Fruit fly (Drosophila melanogaster): ENCODE measurements around the gene CG14570.

Gene CG14570

dm6 chr3L:21741234-21741633 is 11.0 kb upstream of the CG14570 start, which contains the start of gene CG14572:
Gene CG14572 (plus strand): TSS chr3L:21741534.
- TF ChIP-seq CG7101 (tag; optimal IDR thresholded peaks at IDR 0.05) (no peak), Clk (GFP tag; optimal IDR thresholded peaks at IDR 0.05) (no peak), CG5204 (GFP tag; optimal IDR thresholded peaks at IDR 0.05) (no peak), CG11617 (GFP tag; optimal IDR thresholded peaks at IDR 0.05) (no peak)

dm6 chr3L:21740209-21740608 is 10.0 kb upstream of the CG14570 start, which contains the start of gene CG14566:
Gene CG14566 (minus strand): TSS chr3L:21740309.
- no peak for TF ChIP-seq cic (GFP tag; optimal IDR thresholded peaks at IDR 0.05)
- no peak for TF ChIP-seq CG11617 (GFP tag; optimal IDR thresholded peaks at IDR 0.05)
- no peak for TF ChIP-seq Crg-1 (GFP tag; optimal IDR thresholded peaks at IDR 0.05)
- no peak for TF ChIP-seq Mnt (GFP tag; optimal IDR thresholded peaks at IDR 0.05)
- no peak for TF ChIP-seq pad (GFP tag; optimal IDR thresholded peaks at IDR 0.05)
- no peak for TF ChIP-seq CG33017 (tag; optimal IDR thresholded peaks at IDR 0.05)
- no peak for TF ChIP-seq cnc (optimal IDR thresholded peaks at IDR 0.05)
- no peak for TF ChIP-seq Clk (GFP tag; optimal IDR thresholded peaks at IDR 0.05)
- TF ChIP-seq toe (GFP tag; optimal IDR thresholded peaks at IDR 0.05), result no peak
- TF ChIP-seq CG12768 (GFP tag; optimal IDR thresholded peaks at IDR 0.05), result no peak
- no peak for TF ChIP-seq bab1 (GFP tag; optimal IDR thresholded peaks at IDR 0.05)
- TF ChIP-seq CG1620 (GFP tag; optimal IDR thresholded peaks at IDR 0.05), result no peak
- TF ChIP-seq CG14711 (tag; optimal IDR thresholded peaks at IDR 0.05), result no peak
- no peak for TF ChIP-seq CG7045 (GFP tag; optimal IDR thresholded peaks at IDR 0.05)

dm6 chr3L:21739017-21739730 is 8.9 kb upstream of the CG14570 start:
- TF ChIP-seq kay (GFP tag; ENCODE audit: borderline replicate concordance) (peak; percentile 53), CG7101 (tag; optimal IDR thresholded peaks at IDR 0.05) (no peak), cnc (optimal IDR thresholded peaks at IDR 0.05) (no peak), CG14711 (tag; optimal IDR thresholded peaks at IDR 0.05) (no peak), cic (GFP tag; optimal IDR thresholded peaks at IDR 0.05) (no peak), CG7045 (GFP tag; optimal IDR thresholded peaks at IDR 0.05) (no peak), CG5204 (GFP tag; optimal IDR thresholded peaks at IDR 0.05) (no peak)

dm6 chr3L:21738175-21739016 is 8.1 kb upstream of the CG14570 start, which contains the start of gene CG14567:
Gene CG14567 (minus strand): TSS chr3L:21738430.
- TF ChIP-seq CG33017 (tag; optimal IDR thresholded peaks at IDR 0.05) (peak; percentile 28), CG1620 (GFP tag; optimal IDR thresholded peaks at IDR 0.05) (no peak), CG7101 (tag; optimal IDR thresholded peaks at IDR 0.05) (peak; percentile 5)

dm6 chr3L:21733799-21734198 is 3.5 kb upstream of the CG14570 start, which contains the start of gene CG14573:
Gene CG14573 (plus strand): TSS chr3L:21734099.
- no peak for TF ChIP-seq Crg-1 (GFP tag; optimal IDR thresholded peaks at IDR 0.05)
- TF ChIP-seq CG5204 (GFP tag; optimal IDR thresholded peaks at IDR 0.05), result no peak
- no peak for TF ChIP-seq CG7045 (GFP tag; optimal IDR thresholded peaks at IDR 0.05)
- no peak for TF ChIP-seq CG1620 (GFP tag; optimal IDR thresholded peaks at IDR 0.05)
- no peak for TF ChIP-seq CG14711 (tag; optimal IDR thresholded peaks at IDR 0.05)
- no peak for TF ChIP-seq cnc (optimal IDR thresholded peaks at IDR 0.05)
- no peak for TF ChIP-seq tj (GFP tag; optimal IDR thresholded peaks at IDR 0.05)
- no peak for TF ChIP-seq Clk (GFP tag; optimal IDR thresholded peaks at IDR 0.05)
- TF ChIP-seq CG11617 (GFP tag; optimal IDR thresholded peaks at IDR 0.05), result no peak

- TF ChIP-seq CG14711 (tag; optimal IDR thresholded peaks at IDR 0.05) (no peak), bab1 (GFP tag; optimal IDR thresholded peaks at IDR 0.05) (no peak), toe (GFP tag; optimal IDR thresholded peaks at IDR 0.05) (no peak), kay (GFP tag; ENCODE audit: borderline replicate concordance) (no peak), ovo (GFP tag; optimal IDR thresholded peaks at IDR 0.05) (no peak), CG5204 (GFP tag; optimal IDR thresholded peaks at IDR 0.05) (no peak), CG12768 (GFP tag; optimal IDR thresholded peaks at IDR 0.05) (no peak), Mnt (GFP tag; optimal IDR thresholded peaks at IDR 0.05) (no peak), CG7045 (GFP tag; optimal IDR thresholded peaks at IDR 0.05) (no peak), cic (GFP tag; optimal IDR thresholded peaks at IDR 0.05) (no peak), Clk (GFP tag; optimal IDR thresholded peaks at IDR 0.05) (no peak), CG7101 (tag; optimal IDR thresholded peaks at IDR 0.05) (no peak)
These were observed 3.1 kb upstream of the CG14570 start, which contains the start of gene CG14568 for dm6 chr3L:21733387-21733786. Gene CG14568 (minus strand): TSS chr3L:21733487.

dm6 chr3L:21731104-21731600 is 898 bp upstream of the CG14570 start, which contains the start of gene CG14569:
Gene CG14569 (minus strand): TSS chr3L:21731550.
- TF ChIP-seq bab1 (GFP tag; optimal IDR thresholded peaks at IDR 0.05), result no peak
